Fruit fly (Drosophila melanogaster) whole organism, embryonic: ENCODE data around the gene Bili.

Source experiments
- Adf1 ChIP-seq: fragments of 200-800 bp; sonication (Bioruptor generic); IDR thresholded peaks from 2 replicates; pipeline ENCODE4 v1.3.6; 2022; ENCODE audit warnings: missing biosample characterization, missing genetic modification characterization
- Antp ChIP-seq: fragments of 200-800 bp; sonication (Bioruptor generic); optimal IDR thresholded peaks from 3 replicates; lab custom pipeline; 2016; ENCODE audit warnings: missing biosample characterization, missing genetic modification characterization
- Asciz ChIP-seq: fragments of 200-800 bp; sonication (Bioruptor generic); optimal IDR thresholded peaks from 2 replicates; lab custom pipeline; 2017; ENCODE audit warnings: missing biosample characterization, mild to moderate bottlenecking, missing genetic modification characterization, missing genetic modification reagents
- Atf6 ChIP-seq: fragments of 200-800 bp; sonication (Bioruptor generic); IDR thresholded peaks from 2 replicates; pipeline ENCODE4 v1.3.6; 2022; ENCODE audit warnings: missing biosample characterization, missing genetic modification characterization
- BEAF-32 ChIP-seq: fragments of 200-800 bp; sonication (Bioruptor generic); optimal IDR thresholded peaks from 3 replicates; lab custom pipeline; 2017; ENCODE audit warnings: missing biosample characterization, missing genetic modification characterization, mild to moderate bottlenecking, moderate library complexity, missing genetic modification reagents
- CG11696 ChIP-seq: fragments of 200-800 bp; sonication (Bioruptor generic); IDR thresholded peaks from 2 replicates; pipeline ENCODE4 v1.3.6; 2022; ENCODE audit warnings: missing biosample characterization, missing genetic modification characterization
- CG12155 ChIP-seq: fragments of 200-800 bp; sonication (Bioruptor generic); optimal IDR thresholded peaks from 3 replicates; lab custom pipeline; 2016; ENCODE audit warnings: missing biosample characterization, missing genetic modification characterization
- CG1233 ChIP-seq: fragments of 200-800 bp; sonication (Bioruptor generic); optimal IDR thresholded peaks from 4 replicates; lab custom pipeline; 2018; ENCODE audit warnings: missing biosample characterization, mild to moderate bottlenecking, missing genetic modification characterization
- CG12659 ChIP-seq: fragments of 200-800 bp; sonication (Bioruptor generic); optimal IDR thresholded peaks from 3 replicates; lab custom pipeline; 2017; ENCODE audit warnings: mild to moderate bottlenecking, missing biosample characterization, missing genetic modification reagents, missing genetic modification characterization
- CG13287 ChIP-seq: fragments of 200-800 bp; sonication (Bioruptor generic); IDR thresholded peaks from 2 replicates; pipeline ENCODE4 v1.3.6; 2022; ENCODE audit warnings: missing biosample characterization, missing genetic modification characterization; ENCODE audit not compliant: partially characterized antibody
- CG14014 ChIP-seq: fragments of 200-800 bp; sonication (Bioruptor generic); IDR thresholded peaks from 2 replicates; pipeline ENCODE4 v1.3.6; 2022; ENCODE audit warnings: missing biosample characterization, missing genetic modification characterization
- CG14050 ChIP-seq: fragments of 200-800 bp; sonication (Bioruptor generic); IDR thresholded peaks from 3 replicates; pipeline ENCODE4 v1.3.6; 2022; ENCODE audit warnings: missing biosample characterization, missing genetic modification characterization
- CG15514 ChIP-seq: fragments of 200-800 bp; sonication (Bioruptor generic); optimal IDR thresholded peaks from 3 replicates; lab custom pipeline; 2017; ENCODE audit warnings: missing biosample characterization, missing genetic modification characterization, mild to moderate bottlenecking, moderate library complexity, missing genetic modification reagents
- CG15696 ChIP-seq: fragments of 200-800 bp; sonication (Bioruptor generic); optimal IDR thresholded peaks from 2 replicates; lab custom pipeline; 2019; ENCODE audit warnings: missing biosample characterization, mild to moderate bottlenecking, missing genetic modification characterization, moderate library complexity
- CG30403 ChIP-seq: fragments of 200-800 bp; sonication (Bioruptor generic); optimal IDR thresholded peaks from 3 replicates; lab custom pipeline; 2016; ENCODE audit warnings: missing biosample characterization, missing genetic modification characterization
- CG3995 ChIP-seq: fragments of 200-800 bp; sonication (Bioruptor generic); optimal IDR thresholded peaks from 3 replicates; lab custom pipeline; 2016; ENCODE audit warnings: missing biosample characterization, missing genetic modification characterization
- CG6272 ChIP-seq: fragments of 200-800 bp; sonication (Bioruptor generic); IDR thresholded peaks from 2 replicates; pipeline ENCODE4 v1.3.6; 2022; ENCODE audit warnings: missing biosample characterization, missing genetic modification characterization
- CG7839 ChIP-seq: fragments of 200-800 bp; sonication (Bioruptor generic); optimal IDR thresholded peaks from 3 replicates; lab custom pipeline; 2018; ENCODE audit warnings: missing biosample characterization, mild to moderate bottlenecking, missing genetic modification characterization, moderate library complexity
- CG7987 ChIP-seq: fragments of 200-800 bp; sonication (Bioruptor generic); optimal IDR thresholded peaks from 2 replicates; lab custom pipeline; 2018; ENCODE audit warnings: missing biosample characterization, mild to moderate bottlenecking, missing genetic modification characterization, moderate library complexity
- CG9437 ChIP-seq: fragments of 200-800 bp; sonication (Bioruptor generic); optimal IDR thresholded peaks from 2 replicates; lab custom pipeline; 2018; ENCODE audit warnings: missing biosample characterization, mild to moderate bottlenecking, missing genetic modification characterization
- CrebB ChIP-seq: fragments of 200-800 bp; sonication (Bioruptor generic); optimal IDR thresholded peaks from 3 replicates; lab custom pipeline; 2018; ENCODE audit warnings: missing biosample characterization, mild to moderate bottlenecking, missing genetic modification characterization
- D19A ChIP-seq: fragments of 200-800 bp; optimal IDR thresholded peaks from 3 replicates; lab custom pipeline; 2019; ENCODE audit warnings: missing biosample characterization, mild to moderate bottlenecking, missing genetic modification characterization, moderate library complexity
- D19B ChIP-seq: fragments of 200-800 bp; sonication (Bioruptor generic); optimal IDR thresholded peaks from 2 replicates; lab custom pipeline; 2017; ENCODE audit warnings: missing biosample characterization, mild to moderate bottlenecking, missing genetic modification characterization
- GATAe ChIP-seq: fragments of 200-800 bp; sonication (Bioruptor generic); conservative IDR thresholded peaks from 2 replicates; pipeline ENCODE4 v1.3.6; 2022; ENCODE audit warnings: missing biosample characterization, missing genetic modification characterization
- Gsc ChIP-seq: fragments of 200-800 bp; sonication (Bioruptor generic); IDR thresholded peaks from 2 replicates; pipeline ENCODE4 v1.3.6; 2022; ENCODE audit warnings: missing biosample characterization, missing genetic modification characterization
- HLH3B ChIP-seq: fragments of 200-800 bp; sonication (Bioruptor generic); IDR thresholded peaks from 2 replicates; pipeline ENCODE4 v1.3.6; 2022; ENCODE audit warnings: missing biosample characterization, missing genetic modification characterization
- HmgZ ChIP-seq: fragments of 200-800 bp; sonication (Bioruptor generic); optimal IDR thresholded peaks from 2 replicates; lab custom pipeline; 2018; ENCODE audit warnings: missing biosample characterization, mild to moderate bottlenecking, missing genetic modification characterization
- Hmr ChIP-seq: fragments of 200-800 bp; sonication (Bioruptor generic); optimal IDR thresholded peaks from 3 replicates; lab custom pipeline; 2017; ENCODE audit warnings: mild to moderate bottlenecking, missing biosample characterization, missing genetic modification reagents, missing genetic modification characterization
- Hr3 ChIP-seq: fragments of 200-800 bp; sonication (Bioruptor generic); optimal IDR thresholded peaks from 3 replicates; lab custom pipeline; 2016; ENCODE audit warnings: missing biosample characterization, missing genetic modification characterization
- Nf-YB ChIP-seq: fragments of 200-800 bp; sonication (Bioruptor generic); optimal IDR thresholded peaks from 3 replicates; lab custom pipeline; 2019; ENCODE audit warnings: missing biosample characterization, mild to moderate bottlenecking, missing genetic modification characterization, moderate library complexity
- Poxn ChIP-seq: fragments of 200-800 bp; sonication (Bioruptor generic); IDR thresholded peaks from 2 replicates; pipeline ENCODE4 v1.3.6; 2022; ENCODE audit warnings: missing biosample characterization, missing genetic modification characterization
- Sry-δ ChIP-seq: fragments of 200-800 bp; sonication (Bioruptor generic); optimal IDR thresholded peaks from 2 replicates; lab custom pipeline; 2016; ENCODE audit warnings: missing biosample characterization, missing genetic modification characterization
- YL-1 ChIP-seq: fragments of 200-800 bp; sonication (Bioruptor generic); optimal IDR thresholded peaks from 3 replicates; lab custom pipeline; 2017; ENCODE audit warnings: missing biosample characterization, mild to moderate bottlenecking, missing genetic modification characterization
- ac ChIP-seq: fragments of 200-800 bp; sonication (Bioruptor generic); optimal IDR thresholded peaks from 3 replicates; lab custom pipeline; 2017; ENCODE audit warnings: missing biosample characterization, mild to moderate bottlenecking, missing genetic modification characterization
- ase ChIP-seq: fragments of 200-800 bp; sonication (Bioruptor generic); IDR thresholded peaks from 3 replicates; pipeline ENCODE4 v1.3.6; 2022; ENCODE audit warnings: missing biosample characterization, missing genetic modification characterization
- ato ChIP-seq: fragments of 200-800 bp; sonication (Bioruptor generic); IDR thresholded peaks from 2 replicates; pipeline ENCODE4 v1.3.6; 2022; ENCODE audit warnings: missing biosample characterization, missing genetic modification characterization; ENCODE audit not compliant: partially characterized antibody
- dimm ChIP-seq: fragments of 200-800 bp; sonication (Bioruptor generic); IDR thresholded peaks from 2 replicates; pipeline ENCODE4 v1.3.6; 2022; ENCODE audit warnings: missing biosample characterization, missing genetic modification characterization
- gt ChIP-seq: fragments of 200-800 bp; sonication (Bioruptor generic); IDR thresholded peaks from 2 replicates; pipeline ENCODE4 v1.3.6; 2022; ENCODE audit warnings: missing biosample characterization, missing genetic modification characterization
- hkb ChIP-seq, 2 experiments: fragments of 200-800 bp in 1 of 2; fragments of >200 bp in 1 of 2; sonication (Bioruptor generic) in 1 of 2; IDR thresholded peaks in 1 of 2; optimal IDR thresholded peaks in 1 of 2; 2 replicates each; pipeline versions ENCODE4 v1.3.6 to Lab custom; 2017 to 2022; ENCODE audit warnings: missing biosample characterization in 1 of 2, missing genetic modification characterization in 1 of 2
- hth ChIP-seq: fragments of >200 bp; optimal IDR thresholded peaks from 2 replicates; lab custom pipeline; 2017; ENCODE audit warnings: inconsistent platforms
- insv ChIP-seq, 2 experiments: fragments of 200-800 bp; sonication (Bioruptor generic); optimal IDR thresholded peaks; 3 replicates each; lab custom pipeline; 2016 to 2018; ENCODE audit warnings: missing biosample characterization in 2 of 2, missing genetic modification characterization in 2 of 2
- jing ChIP-seq: fragments of 200-800 bp; sonication (Bioruptor generic); optimal IDR thresholded peaks from 2 replicates; lab custom pipeline; 2018; ENCODE audit warnings: missing biosample characterization, mild to moderate bottlenecking, missing genetic modification characterization
- mam ChIP-seq: fragments of 200-800 bp; sonication (Bioruptor generic); optimal IDR thresholded peaks from 3 replicates; lab custom pipeline; 2016; ENCODE audit warnings: missing biosample characterization, missing genetic modification characterization
- nmo ChIP-seq: fragments of 200-800 bp; sonication (Bioruptor generic); optimal IDR thresholded peaks from 2 replicates; lab custom pipeline; 2018; ENCODE audit warnings: missing biosample characterization, mild to moderate bottlenecking, missing genetic modification characterization, moderate library complexity
- nom ChIP-seq: fragments of 200-800 bp; sonication (Bioruptor generic); optimal IDR thresholded peaks from 2 replicates; lab custom pipeline; 2017; ENCODE audit warnings: missing biosample characterization, missing genetic modification characterization, mild to moderate bottlenecking, moderate library complexity, missing genetic modification reagents
- p53 ChIP-seq: fragments of 200-800 bp; sonication (Bioruptor generic); optimal IDR thresholded peaks from 2 replicates; lab custom pipeline; 2016; ENCODE audit warnings: missing biosample characterization, missing genetic modification characterization
- pho ChIP-seq: fragments of 200-800 bp; sonication (Bioruptor generic); optimal IDR thresholded peaks from 2 replicates; lab custom pipeline; 2016; ENCODE audit warnings: missing biosample characterization, missing genetic modification characterization
- pros ChIP-seq: fragments of 200-800 bp; sonication (Bioruptor generic); optimal IDR thresholded peaks from 3 replicates; lab custom pipeline; 2019; ENCODE audit warnings: missing biosample characterization, mild to moderate bottlenecking, missing genetic modification characterization, moderate library complexity
- run ChIP-seq: fragments of 200-800 bp; sonication (Bioruptor generic); optimal IDR thresholded peaks from 3 replicates; lab custom pipeline; 2018; ENCODE audit warnings: missing biosample characterization, mild to moderate bottlenecking, missing genetic modification characterization
- sens ChIP-seq: fragments of 200-800 bp; sonication (Bioruptor generic); peaks from one replicate; lab custom pipeline; 2016; ENCODE audit warnings: missing biosample characterization, missing genetic modification characterization
- wor ChIP-seq: fragments of 200-800 bp; sonication (Bioruptor generic); IDR thresholded peaks from 2 replicates; pipeline ENCODE4 v1.3.6; 2022; ENCODE audit warnings: missing biosample characterization, missing genetic modification characterization

Bili gene

dm6 chr3R:25178521-25178920 lies 47.4 kb downstream of the Bili start (continued):
- TF ChIP-seq D19B (peak; percentile 15), CG15514 (GFP tag; lab: Kevin White, UChicago) (peak; percentile 8), CG7839 (peak; percentile 75), CG3995 (GFP tag; lab: Kevin White, UChicago) (no peak), CG12155 (GFP tag; lab: Kevin White, UChicago) (peak; percentile 71), Atf6 (GFP tag; lab: Robert Waterston, UW) (peak; percentile 46; the same call in 1 of the 2 replicates), nmo (peak; percentile 71), CrebB (peak; percentile 13), CG1233 (GFP tag; lab: Kevin White, UChicago) (peak; percentile 22), ac (GFP tag; lab: Kevin White, UChicago) (peak; percentile 64), Hr3 (GFP tag; lab: Kevin White, UChicago) (peak; percentile 67), CG14014 (GFP tag; lab: Robert Waterston, UW) (peak; percentile 61), hkb (optimal IDR thresholded peaks at IDR 0.05; lab: Kevin White, UChicago) (no peak), hkb (GFP tag; IDR thresholded peaks at IDR 0.05; lab: Robert Waterston, UW) (0 out of 2 replicates have a peak, but pooled peaks have one; percentile 35), pros (no peak), CG15696 (tag; lab: Kevin White, UChicago) (peak; percentile 87), Asciz (GFP tag; lab: Kevin White, UChicago) (peak; percentile 31), HmgZ (tag; lab: Kevin White, UChicago) (peak; percentile 9), D19A (tag; lab: Kevin White, UChicago) (peak; percentile 64), ato (GFP tag; lab: Robert Waterston, UW) (no peak), CG12659 (peak; percentile 33), sens (GFP tag; lab: Kevin White, UChicago) (peak; percentile 72), Nf-YB (GFP tag; lab: Kevin White, UChicago) (peak; percentile 38), CG11696 (GFP tag; lab: Robert Waterston, UW) (peak; percentile 61), CG9437 (GFP tag; lab: Kevin White, UChicago) (peak; percentile 38), run (tag; lab: Kevin White, UChicago) (no peak), GATAe (GFP tag; lab: Robert Waterston, UW) (no peak), jing (GFP tag; lab: Kevin White, UChicago) (peak; percentile 54), BEAF-32 (GFP tag; lab: Kevin White, UChicago) (no peak), Poxn (GFP tag; lab: Robert Waterston, UW) (no peak), Hmr (no peak), pho (GFP tag; lab: Kevin White, UChicago) (no peak), CG6272 (GFP tag; lab: Robert Waterston, UW) (peak; percentile 64), gt (0 out of 2 replicates have a peak, but pooled peaks have one; percentile 33), hth (lab: Kevin White, UChicago) (no peak), CG13287 (no peak), Gsc (GFP tag; lab: Robert Waterston, UW) (no peak), YL-1 (GFP tag; lab: Kevin White, UChicago) (no peak), Antp (GFP tag; lab: Kevin White, UChicago) (no peak), insv (GFP tag; optimal IDR thresholded peaks at IDR 0.05; lab: Kevin White, UChicago) (no peak), CG30403 (peak; percentile 67), wor (peak; percentile 35; the same call in 1 of the 2 replicates), ase (GFP tag; lab: Robert Waterston, UW) (peak; percentile 64; the same call in 2 of the 3 replicates), mam (GFP tag; lab: Kevin White, UChicago) (no peak), CG14050 (no peak), nom (peak; percentile 37), Sry-δ (GFP tag; lab: Kevin White, UChicago) (no peak), p53 (GFP tag; lab: Kevin White, UChicago) (no peak), Adf1 (GFP tag; lab: Robert Waterston, UW) (no peak), HLH3B (GFP tag; lab: Robert Waterston, UW) (peak; percentile 48; the same call in 1 of the 2 replicates), CG7987 (GFP tag; lab: Kevin White, UChicago) (no peak), dimm (GFP tag; lab: Robert Waterston, UW) (peak; percentile 28; the same call in 1 of the 2 replicates)
